Worm (Caenorhabditis elegans) whole organism, midembryonic: ENCODE data around the gene T25B9.4.

Source experiments
- T22C8.4 ChIP-seq: fragments of 200-800 bp; sonication (Bioruptor generic); IDR thresholded peaks from 2 replicates; pipeline ENCODE4 v1.3.6; 2022; ENCODE audit warnings: missing genetic modification characterization, missing compliant biosample characterization
- cog-1 ChIP-seq: sonication (generic microtip); optimal IDR thresholded peaks from 2 replicates; lab custom pipeline; 2016; ENCODE audit warnings: missing genetic modification characterization, missing compliant biosample characterization
- flt-1 ChIP-seq: fragments of 200-800 bp; sonication (Bioruptor generic); IDR thresholded peaks from 2 replicates; pipeline ENCODE4 v1.3.6; 2022; ENCODE audit warnings: missing genetic modification characterization, missing compliant biosample characterization
- med-1 ChIP-seq: sonication (generic microtip); optimal IDR thresholded peaks from 2 replicates; lab custom pipeline; 2017; ENCODE audit warnings: missing genetic modification characterization, mild to moderate bottlenecking, missing compliant biosample characterization, antibody characterized with exemption, missing genetic modification reagents; ENCODE audit not compliant: insufficient read depth
- tab-1 ChIP-seq: fragments of 200-800 bp; sonication (Bioruptor generic); IDR thresholded peaks from 2 replicates; pipeline ENCODE4 v1.3.6; 2022; ENCODE audit warnings: missing genetic modification characterization, missing compliant biosample characterization
- ztf-23 ChIP-seq: fragments of 200-800 bp; sonication (Bioruptor generic); IDR thresholded peaks from 2 replicates; pipeline ENCODE4 v1.3.6; 2022; ENCODE audit warnings: missing genetic modification reagents, missing genetic modification characterization, missing compliant biosample characterization
- ztf-29 ChIP-seq: fragments of 200-800 bp; sonication (Bioruptor generic); IDR thresholded peaks from 2 replicates; pipeline ENCODE4 v1.3.6; 2022; ENCODE audit warnings: missing genetic modification reagents, missing genetic modification characterization, missing compliant biosample characterization

DNA sequence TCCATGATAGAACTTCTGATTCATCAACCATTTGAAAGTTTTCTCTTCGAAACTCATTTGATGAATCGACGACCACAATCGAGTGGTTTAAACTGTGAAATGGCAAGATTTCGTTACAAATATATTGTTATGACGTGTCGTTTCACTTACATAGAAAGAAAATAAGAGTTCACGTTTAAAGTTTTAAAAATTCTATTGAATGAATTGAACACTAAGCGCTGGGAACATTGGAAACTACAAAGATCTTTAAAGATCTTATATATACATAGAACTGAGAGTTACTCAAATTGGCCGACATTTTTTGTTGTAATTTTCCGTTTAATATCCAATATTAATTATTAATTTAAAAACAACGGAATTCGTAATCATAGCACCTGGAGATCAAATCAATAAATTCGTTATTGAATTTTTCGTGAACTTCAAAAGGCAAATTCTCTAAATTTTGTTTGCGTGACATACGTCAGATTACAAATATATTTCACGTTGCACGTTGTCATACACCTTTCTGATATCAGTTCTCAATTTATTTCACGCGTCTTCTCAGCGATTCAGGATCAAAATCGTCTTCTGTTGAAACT is at the start of gene T25B9.4, which contains the start of gene T25B9.6:
- TF ChIP-seq ztf-29 (GFP tag; lab: Robert Waterston, UW) (no peak), tab-1 (GFP tag; lab: Robert Waterston, UW) (no peak), ztf-23 (no peak), cog-1 (tag; lab: Kevin White, UChicago) (no peak), T22C8.4 (no peak), flt-1 (GFP tag; lab: Robert Waterston, UW) (no peak), med-1 (no peak)
